Fruit fly (Drosophila melanogaster): Measurements from ENCODE around the gene CD98hc.

CD98hc gene

dm6 chr3R:8027203-8027688 is 49.0 kb upstream of the CD98hc start (continued):
- peak; percentile 84 for TF ChIP-seq Nf-YB (GFP tag; optimal IDR thresholded peaks at IDR 0.05)
- peak; percentile 67 for TF ChIP-seq CG5953 (GFP tag; IDR thresholded peaks at IDR 0.05)
- TF ChIP-seq CG6272 (GFP tag; IDR thresholded peaks at IDR 0.05), result no peak
- peak; percentile 92 for TF ChIP-seq Oli (tag; optimal IDR thresholded peaks at IDR 0.05)
- TF ChIP-seq CG4854 (GFP tag; optimal IDR thresholded peaks at IDR 0.05), result no peak
- no peak for TF ChIP-seq CG13624 (GFP tag; optimal IDR thresholded peaks at IDR 0.05)
- TF ChIP-seq CG12659 (GFP tag; optimal IDR thresholded peaks at IDR 0.05), result peak; percentile 94
- TF ChIP-seq otp (GFP tag; IDR thresholded peaks at IDR 0.05), result no peak
- TF ChIP-seq CG12104 (GFP tag; optimal IDR thresholded peaks at IDR 0.05), result peak; percentile 77
- peak; percentile 50 for TF ChIP-seq CG17568 (GFP tag; optimal IDR thresholded peaks at IDR 0.05)
- peak; percentile 83 for TF ChIP-seq fd96Cb (tag; optimal IDR thresholded peaks at IDR 0.05)
- peak; percentile 86 for TF ChIP-seq ATbp (GFP tag; optimal IDR thresholded peaks at IDR 0.05)
- peak; percentile 85 for TF ChIP-seq dysf (GFP tag; IDR thresholded peaks at IDR 0.05)
- TF ChIP-seq sisA (GFP tag; IDR thresholded peaks at IDR 0.05), result peak; percentile 63
- TF ChIP-seq toy (GFP tag; IDR thresholded peaks at IDR 0.05), result no peak
- TF ChIP-seq bab2 (GFP tag; optimal IDR thresholded peaks at IDR 0.05), result peak; percentile 6
- TF ChIP-seq dan (GFP tag; IDR thresholded peaks at IDR 0.05), result no peak
- TF ChIP-seq H2.0 (GFP tag; IDR thresholded peaks at IDR 0.05), result peak; percentile 70
- TF ChIP-seq CG12299 (tag; optimal IDR thresholded peaks at IDR 0.05), result peak; percentile 85
- TF ChIP-seq CG1529 (GFP tag; optimal IDR thresholded peaks at IDR 0.05), result no peak
- peak in 1 of 2 experiments; percentile 35 for TF ChIP-seq chif (GFP tag; optimal IDR thresholded peaks at IDR 0.05)
- TF ChIP-seq Dip3 (GFP tag; optimal IDR thresholded peaks at IDR 0.05), result peak; percentile 3
- TF ChIP-seq cad (GFP tag; optimal IDR thresholded peaks at IDR 0.05), result no peak
- TF ChIP-seq CG2875 (GFP tag; optimal IDR thresholded peaks at IDR 0.05), result peak; percentile 89
- TF ChIP-seq nau (GFP tag; optimal IDR thresholded peaks at IDR 0.05), result no peak
- TF ChIP-seq ems (GFP tag; optimal IDR thresholded peaks at IDR 0.05), result peak; percentile 42
- TF ChIP-seq onecut (GFP tag; IDR thresholded peaks at IDR 0.05), result peak; percentile 21; the same call in 1 of the 2 replicates
- TF ChIP-seq so (GFP tag; IDR thresholded peaks at IDR 0.05), result peak; percentile 72
- no peak for TF ChIP-seq emc (GFP tag; optimal IDR thresholded peaks at IDR 0.05)
- TF ChIP-seq jigr1 (GFP tag; IDR thresholded peaks at IDR 0.05), result no peak
- peak; percentile 77 for TF ChIP-seq CG2120 (GFP tag; optimal IDR thresholded peaks at IDR 0.05)
- no peak for TF ChIP-seq gsb (GFP tag; IDR thresholded peaks at IDR 0.05)
- TF ChIP-seq yki (optimal IDR thresholded peaks at IDR 0.05), result no peak
- peak; percentile 57; the same call in 1 of the 2 replicates for TF ChIP-seq CG7372 (GFP tag; IDR thresholded peaks at IDR 0.05)
- peak; percentile 91 for TF ChIP-seq CG18262 (tag; optimal IDR thresholded peaks at IDR 0.05)
- no peak for TF ChIP-seq sens-2 (GFP tag; IDR thresholded peaks at IDR 0.05)
- TF ChIP-seq Dip2 (GFP tag; IDR thresholded peaks at IDR 0.05), result no peak
- peak; percentile 39 for TF ChIP-seq zen (tag; optimal IDR thresholded peaks at IDR 0.05)
- no peak for TF ChIP-seq gro (GFP tag; optimal IDR thresholded peaks at IDR 0.05)
- TF ChIP-seq CG9727 (GFP tag; optimal IDR thresholded peaks at IDR 0.05), result peak; percentile 79
- no peak for TF ChIP-seq fru (optimal IDR thresholded peaks at IDR 0.05)
- TF ChIP-seq Lpt (GFP tag; optimal IDR thresholded peaks at IDR 0.05), result no peak
- no peak; the same call in 1 of the 2 replicates for TF ChIP-seq Atf6 (GFP tag; IDR thresholded peaks at IDR 0.05)
- TF ChIP-seq CG7786 (GFP tag; optimal IDR thresholded peaks at IDR 0.05), result no peak
- peak; percentile 86 for TF ChIP-seq lab (GFP tag; optimal IDR thresholded peaks at IDR 0.05)
- no peak for TF ChIP-seq pzg (GFP tag; optimal IDR thresholded peaks at IDR 0.05)
- TF ChIP-seq CG15601 (tag; optimal IDR thresholded peaks at IDR 0.05), result peak; percentile 92
- TF ChIP-seq Neu2 (GFP tag; optimal IDR thresholded peaks at IDR 0.05; ENCODE audit: borderline replicate concordance), result no peak
- TF ChIP-seq knrl (GFP tag; IDR thresholded peaks at IDR 0.05; ENCODE audit: partially characterized antibody), result no peak
- peak; percentile 64; the same call in 1 of the 2 replicates for TF ChIP-seq E2f2 (GFP tag; IDR thresholded peaks at IDR 0.05)
- TF ChIP-seq CG4730 (GFP tag; IDR thresholded peaks at IDR 0.05), result no peak
- peak; percentile 81 for TF ChIP-seq tio (GFP tag; optimal IDR thresholded peaks at IDR 0.05)
